Worm (Caenorhabditis elegans): Measurements from ENCODE around the gene srbc-44.

Gene srbc-44

DNA sequence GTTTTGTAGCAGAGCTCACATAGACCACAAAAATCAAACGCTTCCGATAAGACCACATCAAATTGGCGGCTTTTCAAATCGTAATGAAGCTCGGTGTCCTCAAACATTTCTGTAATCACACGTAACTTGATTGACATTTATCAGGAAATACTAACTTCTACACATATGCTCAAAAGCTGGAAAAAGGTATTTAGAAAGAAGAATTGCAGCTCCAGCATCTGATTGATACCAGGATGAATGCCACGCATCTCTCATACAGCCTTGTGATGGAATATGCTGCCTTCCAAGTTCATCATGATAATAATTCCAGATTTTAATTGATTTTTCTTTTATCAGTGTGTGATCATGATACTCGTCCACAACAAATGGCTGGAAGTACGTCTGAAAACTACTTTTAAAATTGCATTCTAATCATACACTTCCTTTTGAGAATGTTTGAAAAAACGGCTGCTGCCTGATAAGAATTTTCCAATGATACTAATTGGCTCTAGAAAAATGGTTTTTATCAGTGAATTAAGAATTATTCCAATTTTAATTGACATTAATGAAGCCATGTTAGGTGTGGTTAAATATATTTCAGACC is 8.6 kb upstream of the srbc-44 start:
- TF ChIP-seq ref-1 (GFP tag; conservative IDR thresholded peaks at IDR 0.05) (no peak), tab-1 (GFP tag; IDR thresholded peaks at IDR 0.05) (no peak), cog-1 (tag; optimal IDR thresholded peaks at IDR 0.05) (no peak), med-1 (GFP tag; optimal IDR thresholded peaks at IDR 0.05; ENCODE audit: insufficient read depth) (no peak), ztf-29 (GFP tag; IDR thresholded peaks at IDR 0.05) (no peak), klf-2 (GFP tag; conservative IDR thresholded peaks at IDR 0.05) (no peak), T22C8.4 (GFP tag; IDR thresholded peaks at IDR 0.05) (no peak), ztf-23 (GFP tag; IDR thresholded peaks at IDR 0.05) (no peak), flt-1 (GFP tag; IDR thresholded peaks at IDR 0.05) (no peak)

DNA sequence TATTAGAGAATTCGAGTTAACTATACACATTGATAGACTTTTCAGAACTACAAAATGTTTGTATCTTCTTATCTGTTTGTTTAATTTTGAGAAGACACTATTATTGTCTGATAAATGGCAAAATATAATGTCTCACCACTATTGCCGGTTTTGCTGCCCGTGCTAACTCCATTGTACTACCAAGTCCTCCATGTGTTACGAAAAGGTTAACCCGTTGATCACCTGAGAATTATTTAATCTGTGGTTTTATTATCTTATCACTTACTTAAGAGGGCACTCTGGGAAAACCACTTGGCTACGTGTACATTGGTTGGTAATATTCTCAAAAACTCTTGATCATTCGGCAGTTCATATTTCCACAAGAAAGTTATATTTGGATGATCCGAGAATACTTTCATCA is 7.6 kb upstream of the srbc-44 start:
- TF ChIP-seq tab-1 (GFP tag; IDR thresholded peaks at IDR 0.05) = no peak
- no peak for TF ChIP-seq ref-1 (GFP tag; conservative IDR thresholded peaks at IDR 0.05)
- no peak for TF ChIP-seq cog-1 (tag; optimal IDR thresholded peaks at IDR 0.05)
- TF ChIP-seq med-1 (GFP tag; optimal IDR thresholded peaks at IDR 0.05; ENCODE audit: insufficient read depth) = no peak
- TF ChIP-seq ztf-23 (GFP tag; IDR thresholded peaks at IDR 0.05) = no peak

- TF ChIP-seq klf-2 (GFP tag; conservative IDR thresholded peaks at IDR 0.05) (no peak), tab-1 (GFP tag; IDR thresholded peaks at IDR 0.05) (no peak), ztf-23 (GFP tag; IDR thresholded peaks at IDR 0.05) (no peak), ztf-29 (GFP tag; IDR thresholded peaks at IDR 0.05) (no peak), cog-1 (tag; optimal IDR thresholded peaks at IDR 0.05) (no peak), T22C8.4 (GFP tag; IDR thresholded peaks at IDR 0.05) (no peak), med-1 (GFP tag; optimal IDR thresholded peaks at IDR 0.05; ENCODE audit: insufficient read depth) (no peak), flt-1 (GFP tag; IDR thresholded peaks at IDR 0.05) (no peak)
These were observed 6.8 kb upstream of the srbc-44 start, which contains the start of gene ugt-4 for ce11 chrV:12795196-12795595. ugt-4 (minus strand) TSS chrV:12795336.

DNA sequence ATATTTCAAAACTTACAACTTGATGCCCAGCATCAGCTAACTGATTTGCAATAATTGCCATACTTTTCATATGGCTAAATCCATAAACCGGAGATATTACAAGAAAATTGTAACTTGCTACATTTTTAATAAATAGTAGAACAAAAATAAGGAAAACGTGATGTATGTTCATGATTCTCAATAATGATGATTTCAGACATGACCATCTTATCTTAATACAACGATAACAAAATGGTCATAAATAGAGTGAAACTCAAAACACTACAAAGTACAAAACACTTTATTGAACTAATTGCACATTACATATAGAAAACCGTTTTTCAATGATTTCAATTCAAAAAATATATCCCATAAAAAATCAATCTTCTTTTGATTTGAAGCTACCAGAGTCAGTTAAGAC is 4.4 kb upstream of the srbc-44 start, which contains the start of gene ugt-5:
Gene ugt-5, minus strand, starts transcription at position 214 of the 400 bp plus-strand sequence.
- TF ChIP-seq cog-1 (tag; optimal IDR thresholded peaks at IDR 0.05) = no peak
- no peak for TF ChIP-seq ref-1 (GFP tag; conservative IDR thresholded peaks at IDR 0.05)
- no peak for TF ChIP-seq ztf-29 (GFP tag; IDR thresholded peaks at IDR 0.05)
- TF ChIP-seq ztf-23 (GFP tag; IDR thresholded peaks at IDR 0.05) = no peak
- no peak for TF ChIP-seq med-1 (GFP tag; optimal IDR thresholded peaks at IDR 0.05; ENCODE audit: insufficient read depth)
- TF ChIP-seq T22C8.4 (GFP tag; IDR thresholded peaks at IDR 0.05) = no peak
- no peak for TF ChIP-seq klf-2 (GFP tag; conservative IDR thresholded peaks at IDR 0.05)
- no peak for TF ChIP-seq tab-1 (GFP tag; IDR thresholded peaks at IDR 0.05)
- TF ChIP-seq flt-1 (GFP tag; IDR thresholded peaks at IDR 0.05) = no peak

DNA sequence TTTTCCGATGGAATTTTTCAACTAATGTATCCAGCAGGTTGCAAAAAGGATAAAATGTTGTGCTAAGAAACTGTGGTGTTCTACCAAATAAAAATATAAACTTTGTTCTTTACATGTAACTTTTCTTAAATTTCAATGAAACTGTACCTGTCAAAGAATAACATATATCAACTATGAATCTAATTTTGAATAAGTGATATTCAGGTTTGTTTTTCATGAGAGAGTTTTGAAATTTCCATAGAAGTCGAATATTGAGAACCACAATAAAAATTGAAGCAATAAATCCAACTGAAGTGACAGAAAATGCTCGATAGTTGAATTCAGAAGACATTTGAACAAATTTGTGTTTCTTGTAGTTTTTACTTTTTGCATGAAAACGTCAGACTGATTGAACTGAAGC is 1.8 kb upstream of the srbc-44 start, which contains the start of gene srbc-43:
Gene srbc-43, minus strand, starts transcription at position 331 of the 400 bp plus-strand sequence.
- TF ChIP-seq T22C8.4 (GFP tag; IDR thresholded peaks at IDR 0.05) = no peak
- TF ChIP-seq ztf-23 (GFP tag; IDR thresholded peaks at IDR 0.05) = no peak
- TF ChIP-seq klf-2 (GFP tag; conservative IDR thresholded peaks at IDR 0.05) = no peak
- no peak for TF ChIP-seq ref-1 (GFP tag; conservative IDR thresholded peaks at IDR 0.05)
- no peak for TF ChIP-seq med-1 (GFP tag; optimal IDR thresholded peaks at IDR 0.05; ENCODE audit: insufficient read depth)
- no peak for TF ChIP-seq cog-1 (tag; optimal IDR thresholded peaks at IDR 0.05)
- no peak for TF ChIP-seq ztf-29 (GFP tag; IDR thresholded peaks at IDR 0.05)
- TF ChIP-seq flt-1 (GFP tag; IDR thresholded peaks at IDR 0.05) = no peak
- TF ChIP-seq tab-1 (GFP tag; IDR thresholded peaks at IDR 0.05) = no peak

ce11 chrV:12787026-12787425 is 1.3 kb downstream of the srbc-44 start, which contains the start of gene fkb-4:
fkb-4 (minus strand) TSS chrV:12787126.
- no peak for TF ChIP-seq ztf-23 (GFP tag; IDR thresholded peaks at IDR 0.05)
- no peak for TF ChIP-seq T22C8.4 (GFP tag; IDR thresholded peaks at IDR 0.05)
- TF ChIP-seq cog-1 (tag; optimal IDR thresholded peaks at IDR 0.05) = no peak
- TF ChIP-seq flt-1 (GFP tag; IDR thresholded peaks at IDR 0.05) = no peak
- no peak for TF ChIP-seq ztf-29 (GFP tag; IDR thresholded peaks at IDR 0.05)
- TF ChIP-seq klf-2 (GFP tag; conservative IDR thresholded peaks at IDR 0.05) = no peak
- no peak for TF ChIP-seq tab-1 (GFP tag; IDR thresholded peaks at IDR 0.05)
- TF ChIP-seq med-1 (GFP tag; optimal IDR thresholded peaks at IDR 0.05; ENCODE audit: insufficient read depth) = no peak

ce11 chrV:12786340-12786739 is 2.0 kb downstream of the srbc-44 start:
- TF ChIP-seq T22C8.4 (GFP tag; IDR thresholded peaks at IDR 0.05) (no peak), ref-1 (GFP tag; conservative IDR thresholded peaks at IDR 0.05) (no peak), tab-1 (GFP tag; IDR thresholded peaks at IDR 0.05) (no peak), med-1 (GFP tag; optimal IDR thresholded peaks at IDR 0.05; ENCODE audit: insufficient read depth) (no peak), ztf-29 (GFP tag; IDR thresholded peaks at IDR 0.05) (no peak), flt-1 (GFP tag; IDR thresholded peaks at IDR 0.05) (no peak), klf-2 (GFP tag; conservative IDR thresholded peaks at IDR 0.05) (no peak), cog-1 (tag; optimal IDR thresholded peaks at IDR 0.05) (no peak), ztf-23 (GFP tag; IDR thresholded peaks at IDR 0.05) (no peak)

- no peak for TF ChIP-seq med-1 (GFP tag; optimal IDR thresholded peaks at IDR 0.05; ENCODE audit: insufficient read depth)
- no peak for TF ChIP-seq ref-1 (GFP tag; conservative IDR thresholded peaks at IDR 0.05)
- TF ChIP-seq cog-1 (tag; optimal IDR thresholded peaks at IDR 0.05) = no peak
- no peak for TF ChIP-seq ztf-23 (GFP tag; IDR thresholded peaks at IDR 0.05)
- TF ChIP-seq klf-2 (GFP tag; conservative IDR thresholded peaks at IDR 0.05) = no peak
- TF ChIP-seq ztf-29 (GFP tag; IDR thresholded peaks at IDR 0.05) = no peak
- no peak for TF ChIP-seq flt-1 (GFP tag; IDR thresholded peaks at IDR 0.05)
- TF ChIP-seq T22C8.4 (GFP tag; IDR thresholded peaks at IDR 0.05) = no peak
- TF ChIP-seq tab-1 (GFP tag; IDR thresholded peaks at IDR 0.05) = no peak
These were observed 3.5 kb downstream of the srbc-44 start, which contains the start of gene sre-20 for ce11 chrV:12784861-12785260. sre-20 (minus strand) TSS chrV:12784961.

DNA sequence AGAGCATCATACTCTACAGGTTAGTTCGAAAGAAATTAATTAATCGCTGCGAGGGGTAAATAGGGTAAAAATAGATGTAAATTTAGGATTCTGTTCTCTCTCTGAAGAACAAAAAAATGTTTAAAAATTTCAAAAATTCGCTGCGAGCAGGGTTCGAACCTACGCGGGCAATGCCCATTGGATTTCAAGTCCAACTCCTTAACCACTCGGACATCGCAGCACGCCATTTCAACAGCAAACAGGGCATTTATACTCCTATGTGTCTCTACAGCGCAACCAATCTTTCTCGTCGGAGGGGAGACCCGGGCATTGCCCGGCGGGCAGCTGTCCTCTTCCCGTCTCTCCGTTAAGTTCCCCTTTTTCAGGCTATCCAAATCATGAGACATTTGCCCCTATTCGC is 8.1 kb downstream of the srbc-44 start:
- TF ChIP-seq cog-1 (tag; optimal IDR thresholded peaks at IDR 0.05) (peak; percentile 58), ztf-29 (GFP tag; IDR thresholded peaks at IDR 0.05) (peak; percentile 96), flt-1 (GFP tag; IDR thresholded peaks at IDR 0.05) (peak; percentile 97), tab-1 (GFP tag; IDR thresholded peaks at IDR 0.05) (peak; percentile 96), T22C8.4 (GFP tag; IDR thresholded peaks at IDR 0.05) (peak; percentile 93), med-1 (GFP tag; optimal IDR thresholded peaks at IDR 0.05; ENCODE audit: insufficient read depth) (peak; percentile 67), klf-2 (GFP tag; conservative IDR thresholded peaks at IDR 0.05) (peak; percentile 98), ref-1 (GFP tag; conservative IDR thresholded peaks at IDR 0.05) (peak; percentile 90), ztf-23 (GFP tag; IDR thresholded peaks at IDR 0.05) (peak; percentile 97)
